Worm (Caenorhabditis elegans) whole organism, L3 larva: ENCODE measurements around the gene T04F8.3.

ENCODE experiments used
- ceh-9 ChIP-seq: sonication (generic microtip); optimal IDR thresholded peaks from 2 replicates; lab custom pipeline; 2018; ENCODE audit warnings: missing biosample characterization, missing genetic modification characterization
- egl-27 ChIP-seq: sonication (generic microtip); optimal IDR thresholded peaks from 4 replicates; lab custom pipeline; 2017; ENCODE audit warnings: missing biosample characterization, missing genetic modification reagents, missing genetic modification characterization
- jun-1 ChIP-seq: fragments of 150-350 bp; optimal IDR thresholded peaks from 2 replicates; lab custom pipeline; 2014; ENCODE audit warnings: missing biosample characterization, missing genetic modification reagents, missing genetic modification characterization
- lin-15B ChIP-seq: fragments of 150-350 bp; optimal IDR thresholded peaks from 2 replicates; lab custom pipeline; 2014; ENCODE audit warnings: missing biosample characterization, missing genetic modification characterization
- pha-4 ChIP-seq: fragments of 150-350 bp; optimal IDR thresholded peaks from 2 replicates; lab custom pipeline; 2014; ENCODE audit warnings: missing biosample characterization, missing genetic modification reagents, missing genetic modification characterization
- unc-62 ChIP-seq: fragments of 150-350 bp; sonication (generic microtip); optimal IDR thresholded peaks from 4 replicates; lab custom pipeline; 2014; ENCODE audit warnings: missing biosample characterization, missing genetic modification reagents, missing genetic modification characterization
- ztf-11 ChIP-seq: fragments of 150-350 bp; optimal IDR thresholded peaks from 2 replicates; lab custom pipeline; 2014; ENCODE audit warnings: missing biosample characterization, missing genetic modification characterization

ce11 chrX:11662069-11662468 lies 3.6 kb downstream of the T04F8.3 start:
- no peak for TF ChIP-seq ceh-9
- TF ChIP-seq lin-15B (tag; lab: Kevin White, UChicago), result no peak
- no peak for TF ChIP-seq ztf-11 (tag; lab: Kevin White, UChicago)
- no peak for TF ChIP-seq egl-27
- TF ChIP-seq pha-4 (tag; lab: Kevin White, UChicago), result peak; percentile 45
- no peak for TF ChIP-seq jun-1 (tag; lab: Kevin White, UChicago)
- TF ChIP-seq unc-62 (GFP tag; lab: Kevin White, UChicago), result no peak
